Fruit fly (Drosophila melanogaster) whole organism, prepupa: ENCODE data around the gene Tim8.
A peak's percentile ranks its signal among the peaks of the same experiment; 100 is the strongest.

ENCODE experiments used
- Blimp-1 ChIP-seq: fragments of 200-800 bp; sonication (Bioruptor generic); optimal IDR thresholded peaks from 3 replicates; lab custom pipeline; 2017; ENCODE audit warnings: missing biosample characterization, missing genetic modification characterization, mild to moderate bottlenecking, moderate library complexity, missing genetic modification reagents
- CG10631 ChIP-seq: fragments of 200-800 bp; sonication (Bioruptor generic); optimal IDR thresholded peaks from 2 replicates; lab custom pipeline; 2016; ENCODE audit warnings: missing biosample characterization, missing genetic modification characterization
- CG10669 ChIP-seq: fragments of 200-800 bp; sonication (Bioruptor generic); optimal IDR thresholded peaks from 3 replicates; lab custom pipeline; 2018; ENCODE audit warnings: missing biosample characterization, mild to moderate bottlenecking, missing genetic modification characterization, moderate library complexity
- CG11762 ChIP-seq: fragments of 200-800 bp; sonication (Bioruptor generic); optimal IDR thresholded peaks from 3 replicates; lab custom pipeline; 2016; ENCODE audit warnings: missing biosample characterization, missing genetic modification characterization; ENCODE audit not compliant: insufficient read depth
- CG11902 ChIP-seq: fragments of 200-800 bp; sonication (Bioruptor generic); optimal IDR thresholded peaks from 3 replicates; lab custom pipeline; 2016; ENCODE audit warnings: missing biosample characterization, missing genetic modification characterization
- CG15336 ChIP-seq: fragments of 200-800 bp; sonication (Bioruptor generic); IDR thresholded peaks from 2 replicates; pipeline ENCODE4 v1.3.6; 2022; ENCODE audit warnings: missing biosample characterization, missing genetic modification characterization
- CG1621 ChIP-seq: fragments of 200-800 bp; sonication (Bioruptor generic); optimal IDR thresholded peaks from 3 replicates; lab custom pipeline; 2018; ENCODE audit warnings: missing biosample characterization, mild to moderate bottlenecking, missing genetic modification characterization
- CG3032 ChIP-seq: fragments of 200-800 bp; optimal IDR thresholded peaks from 2 replicates; lab custom pipeline; 2019; ENCODE audit warnings: missing biosample characterization, mild to moderate bottlenecking, missing genetic modification characterization, moderate library complexity
- CG31627 ChIP-seq: fragments of 200-800 bp; sonication (Bioruptor generic); optimal IDR thresholded peaks from 3 replicates; lab custom pipeline; 2016; ENCODE audit warnings: missing biosample characterization, missing genetic modification characterization
- CG32006 ChIP-seq: fragments of 200-800 bp; sonication (Bioruptor generic); optimal IDR thresholded peaks from 3 replicates; lab custom pipeline; 2017; ENCODE audit warnings: missing biosample characterization, mild to moderate bottlenecking, missing genetic modification characterization
- CG34406 ChIP-seq: fragments of 200-800 bp; sonication (Bioruptor generic); optimal IDR thresholded peaks from 3 replicates; lab custom pipeline; 2016; ENCODE audit warnings: missing biosample characterization, missing genetic modification characterization
- CG3919 ChIP-seq: fragments of 200-800 bp; sonication (Bioruptor generic); optimal IDR thresholded peaks from 3 replicates; lab custom pipeline; 2016; ENCODE audit warnings: missing biosample characterization, missing genetic modification characterization
- CG4318 ChIP-seq: fragments of 200-800 bp; sonication (Bioruptor generic); optimal IDR thresholded peaks from 3 replicates; lab custom pipeline; 2017; ENCODE audit warnings: missing biosample characterization, mild to moderate bottlenecking, missing genetic modification characterization
- CG6163 ChIP-seq: fragments of 200-800 bp; sonication (Bioruptor generic); IDR thresholded peaks from 3 replicates; pipeline ENCODE4 v1.3.6; 2022; ENCODE audit warnings: missing biosample characterization, missing genetic modification characterization
- CG6276 ChIP-seq: fragments of 200-800 bp; sonication (Bioruptor generic); optimal IDR thresholded peaks from 2 replicates; lab custom pipeline; 2017; ENCODE audit warnings: missing biosample characterization, mild to moderate bottlenecking, missing genetic modification characterization
- CG8119 ChIP-seq: fragments of 200-800 bp; sonication (Bioruptor generic); IDR thresholded peaks from 3 replicates; pipeline ENCODE4 v1.3.6; 2022; ENCODE audit warnings: missing biosample characterization, missing genetic modification characterization
- CG8319 ChIP-seq: fragments of 200-800 bp; sonication (Bioruptor generic); optimal IDR thresholded peaks from 3 replicates; lab custom pipeline; 2016; ENCODE audit warnings: missing biosample characterization, missing genetic modification characterization
- CG9139 ChIP-seq: fragments of 200-800 bp; sonication (Bioruptor generic); optimal IDR thresholded peaks from 3 replicates; lab custom pipeline; 2017; ENCODE audit warnings: missing biosample characterization, mild to moderate bottlenecking, missing genetic modification characterization
- Eip78C ChIP-seq: fragments of 200-800 bp; sonication (Bioruptor generic); peaks from one replicate; lab custom pipeline; 2016; ENCODE audit warnings: missing biosample characterization, missing genetic modification characterization
- Eip93F ChIP-seq: fragments of 200-800 bp; sonication (Bioruptor generic); optimal IDR thresholded peaks from 2 replicates; lab custom pipeline; 2016; ENCODE audit warnings: missing biosample characterization, mild to moderate bottlenecking, missing genetic modification characterization
- Ets96B ChIP-seq: fragments of 200-800 bp; optimal IDR thresholded peaks from 2 replicates; lab custom pipeline; 2019; ENCODE audit warnings: missing biosample characterization, mild to moderate bottlenecking, missing genetic modification characterization, moderate library complexity
- Hr38 ChIP-seq: sonication (Bioruptor generic); optimal IDR thresholded peaks from 2 replicates; lab custom pipeline; 2016; ENCODE audit warnings: missing biosample characterization, missing genetic modification characterization
- Hr39 ChIP-seq: fragments of 200-800 bp; sonication (Bioruptor generic); optimal IDR thresholded peaks from 2 replicates; lab custom pipeline; 2016; ENCODE audit warnings: missing biosample characterization, missing genetic modification characterization
- Hr4 ChIP-seq: fragments of 200-800 bp; sonication (Bioruptor generic); optimal IDR thresholded peaks from 3 replicates; lab custom pipeline; 2016; ENCODE audit warnings: missing biosample characterization, missing genetic modification characterization
- Lpt ChIP-seq: fragments of 200-800 bp; sonication (Bioruptor generic); optimal IDR thresholded peaks from 3 replicates; lab custom pipeline; 2016; ENCODE audit warnings: missing biosample characterization, missing genetic modification characterization
- Met ChIP-seq: fragments of 200-800 bp; sonication (Bioruptor generic); optimal IDR thresholded peaks from 3 replicates; lab custom pipeline; 2016; ENCODE audit warnings: missing biosample characterization, missing genetic modification characterization
- OdsH ChIP-seq: fragments of 200-800 bp; sonication (Bioruptor generic); optimal IDR thresholded peaks from 3 replicates; lab custom pipeline; 2016; ENCODE audit warnings: missing biosample characterization, missing genetic modification characterization
- Sox102F ChIP-seq: fragments of 200-800 bp; sonication (Bioruptor generic); optimal IDR thresholded peaks from 2 replicates; lab custom pipeline; 2016; ENCODE audit warnings: missing biosample characterization, mild to moderate bottlenecking, missing genetic modification characterization
- Sox15 ChIP-seq: fragments of 200-800 bp; sonication (Bioruptor generic); optimal IDR thresholded peaks from 3 replicates; lab custom pipeline; 2016; ENCODE audit warnings: missing biosample characterization, missing genetic modification characterization
- achi ChIP-seq: fragments of 200-800 bp; sonication (Bioruptor generic); optimal IDR thresholded peaks from 3 replicates; lab custom pipeline; 2016; ENCODE audit warnings: missing biosample characterization, missing genetic modification characterization
- acj6 ChIP-seq: fragments of 200-800 bp; sonication (Bioruptor generic); optimal IDR thresholded peaks from 3 replicates; lab custom pipeline; 2016; ENCODE audit warnings: missing biosample characterization, missing genetic modification characterization
- cyc ChIP-seq: fragments of 200-800 bp; sonication (Bioruptor generic); optimal IDR thresholded peaks from 3 replicates; lab custom pipeline; 2016; ENCODE audit warnings: missing biosample characterization, missing genetic modification characterization
- dsx ChIP-seq: fragments of 200-800 bp; optimal IDR thresholded peaks from 3 replicates; lab custom pipeline; 2019; ENCODE audit warnings: missing biosample characterization, mild to moderate bottlenecking, missing genetic modification characterization, moderate library complexity; ENCODE audit not compliant: poor library complexity, severe bottlenecking
- eg ChIP-seq: fragments of 200-800 bp; sonication (Bioruptor generic); IDR thresholded peaks from 3 replicates; pipeline ENCODE4 v1.3.6; 2022; ENCODE audit warnings: missing biosample characterization, missing genetic modification characterization
- esn ChIP-seq: fragments of 200-800 bp; sonication (Bioruptor generic); optimal IDR thresholded peaks from 2 replicates; lab custom pipeline; 2016; ENCODE audit warnings: missing biosample characterization, mild to moderate bottlenecking, missing genetic modification characterization, moderate library complexity
- fd59A ChIP-seq: fragments of 200-800 bp; sonication (Bioruptor generic); optimal IDR thresholded peaks from 2 replicates; lab custom pipeline; 2017; ENCODE audit warnings: missing biosample characterization, mild to moderate bottlenecking, missing genetic modification characterization, missing genetic modification reagents
- fd85E ChIP-seq: fragments of 200-800 bp; sonication (Bioruptor generic); optimal IDR thresholded peaks from 3 replicates; lab custom pipeline; 2016; ENCODE audit warnings: missing biosample characterization, missing genetic modification characterization
- fkh ChIP-seq: fragments of 200-800 bp; sonication (Bioruptor generic); optimal IDR thresholded peaks from 3 replicates; lab custom pipeline; 2017; ENCODE audit warnings: missing biosample characterization, mild to moderate bottlenecking, missing genetic modification characterization, moderate library complexity
- lz ChIP-seq: fragments of 200-800 bp; sonication (Bioruptor generic); optimal IDR thresholded peaks from 3 replicates; lab custom pipeline; 2016; ENCODE audit warnings: missing biosample characterization, missing genetic modification characterization
- net ChIP-seq: fragments of 200-800 bp; sonication (Bioruptor generic); optimal IDR thresholded peaks from 3 replicates; lab custom pipeline; 2016; ENCODE audit warnings: missing biosample characterization, missing genetic modification characterization
- salr ChIP-seq, 2 experiments: fragments of 200-800 bp; sonication (Bioruptor generic); optimal IDR thresholded peaks; 3 replicates each; lab custom pipeline; 2016 to 2018; ENCODE audit warnings: missing biosample characterization in 2 of 2, missing genetic modification characterization in 2 of 2, mild to moderate bottlenecking in 1 of 2
- spab ChIP-seq: fragments of 200-800 bp; sonication (Bioruptor generic); optimal IDR thresholded peaks from 2 replicates; lab custom pipeline; 2017; ENCODE audit warnings: missing biosample characterization, mild to moderate bottlenecking, missing genetic modification characterization, missing genetic modification reagents
- svp ChIP-seq: fragments of 200-800 bp; sonication (Bioruptor generic); peaks from one replicate; lab custom pipeline; 2016; ENCODE audit warnings: missing biosample characterization, missing genetic modification characterization
- topi ChIP-seq: fragments of 200-800 bp; sonication (Bioruptor generic); optimal IDR thresholded peaks from 3 replicates; lab custom pipeline; 2016; ENCODE audit warnings: missing biosample characterization, missing genetic modification characterization
- vri ChIP-seq: fragments of 200-800 bp; sonication (Bioruptor generic); optimal IDR thresholded peaks from 3 replicates; lab custom pipeline; 2016; ENCODE audit warnings: missing biosample characterization, mild to moderate bottlenecking, missing genetic modification characterization

Tim8 gene

DNA sequence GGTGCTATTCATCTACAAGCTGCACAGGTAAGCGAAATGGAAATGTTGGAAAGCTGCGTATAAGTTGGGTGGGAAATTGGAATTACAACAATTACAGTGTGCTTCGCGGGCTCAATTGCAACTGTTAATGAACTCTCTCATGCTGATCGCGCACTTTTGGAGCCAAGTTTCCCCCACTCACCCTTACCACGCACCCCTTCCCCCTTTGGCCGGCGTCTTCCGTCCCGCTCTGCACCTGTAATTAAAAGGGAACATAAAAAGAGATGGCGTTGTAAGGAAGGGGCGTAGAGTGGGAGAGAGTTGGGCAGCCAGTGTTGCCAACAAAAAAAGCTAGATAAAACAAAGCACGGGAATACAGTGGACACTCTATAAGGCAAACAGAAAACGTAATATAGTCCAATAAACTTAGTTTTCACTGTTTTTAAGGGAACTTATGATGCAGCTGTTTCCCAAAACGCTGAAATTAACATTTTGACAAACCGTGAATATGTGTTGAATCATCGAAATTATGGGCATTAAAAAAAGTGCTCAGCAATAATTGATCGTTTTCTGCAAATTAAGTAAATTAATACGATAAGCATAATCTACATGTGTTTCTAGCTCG lies 27.4 kb upstream of the Tim8 start (continued):
- TF ChIP-seq svp (peak; percentile 74), CG10631 (GFP tag; lab: Kevin White, UChicago) (peak; percentile 14), salr (GFP tag; optimal IDR thresholded peaks at IDR 0.05; lab: Kevin White, UChicago) (peak in 1 of 2 experiments; percentile 15), CG3919 (GFP tag; lab: Kevin White, UChicago) (peak; percentile 52), CG6163 (GFP tag; lab: Robert Waterston, UW) (peak; percentile 35; the same call in 1 of the 3 replicates), achi (GFP tag; lab: Kevin White, UChicago) (peak; percentile 43), topi (GFP tag; lab: Kevin White, UChicago) (peak; percentile 26), Met (peak; percentile 4), Sox15 (GFP tag; lab: Kevin White, UChicago) (peak; percentile 5), Hr38 (GFP tag; lab: Kevin White, UChicago) (no peak), CG10669 (GFP tag; lab: Kevin White, UChicago) (no peak), Eip78C (peak; percentile 63), esn (peak; percentile 28)

DNA sequence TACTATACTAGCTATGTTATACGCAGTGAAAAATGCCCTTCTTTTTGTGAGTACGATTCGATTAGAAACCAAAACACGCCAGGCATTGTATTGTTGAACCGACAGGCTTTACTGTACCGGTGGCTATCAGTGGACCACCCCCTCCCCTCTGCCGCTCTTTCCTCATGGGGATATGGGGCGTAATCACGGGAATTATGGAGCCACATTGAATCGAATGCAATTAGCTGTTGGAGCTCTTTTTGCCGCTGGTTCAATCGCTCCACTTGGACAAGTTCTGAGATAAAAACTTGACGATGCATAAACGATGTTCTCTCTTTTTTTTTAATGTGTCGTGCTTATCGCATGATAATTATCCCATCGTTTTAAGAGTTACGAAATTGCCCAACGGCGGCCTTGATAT lies 26.1 kb upstream of the Tim8 start:
- no peak for TF ChIP-seq Hr4 (GFP tag; lab: Kevin White, UChicago)
- TF ChIP-seq CG6276 (GFP tag; lab: Kevin White, UChicago): no peak
- no peak for TF ChIP-seq Sox15 (GFP tag; lab: Kevin White, UChicago)
- no peak for TF ChIP-seq lz (GFP tag; lab: Kevin White, UChicago)
- peak; percentile 66 for TF ChIP-seq svp
- TF ChIP-seq dsx (GFP tag; lab: Kevin White, UChicago): no peak
- TF ChIP-seq CG4318: no peak
- TF ChIP-seq Ets96B (tag; lab: Kevin White, UChicago): no peak
- no peak for TF ChIP-seq Blimp-1 (GFP tag; lab: Kevin White, UChicago)
- TF ChIP-seq acj6 (GFP tag; lab: Kevin White, UChicago): no peak
- TF ChIP-seq fd85E (GFP tag; lab: Kevin White, UChicago): no peak
- no peak for TF ChIP-seq CG3919 (GFP tag; lab: Kevin White, UChicago)
- TF ChIP-seq Lpt (GFP tag; lab: Kevin White, UChicago): no peak
- no peak for TF ChIP-seq Hr38 (GFP tag; lab: Kevin White, UChicago)
- TF ChIP-seq CG10669 (GFP tag; lab: Kevin White, UChicago): no peak
- no peak for TF ChIP-seq CG11902
- no peak for TF ChIP-seq CG31627 (GFP tag; lab: Kevin White, UChicago)
- no peak for TF ChIP-seq spab (GFP tag; lab: Kevin White, UChicago)
- TF ChIP-seq fkh (GFP tag; lab: Kevin White, UChicago): no peak
- no peak for TF ChIP-seq CG11762 (GFP tag; lab: Kevin White, UChicago)
- no peak for TF ChIP-seq Hr39
- TF ChIP-seq CG9139 (GFP tag; lab: Kevin White, UChicago): no peak
- TF ChIP-seq CG15336 (GFP tag; lab: Robert Waterston, UW): no peak
- TF ChIP-seq fd59A: no peak
- no peak for TF ChIP-seq CG3032 (tag; lab: Kevin White, UChicago)
- peak; percentile 69 for TF ChIP-seq vri (GFP tag; lab: Kevin White, UChicago)
- TF ChIP-seq eg (GFP tag; lab: Robert Waterston, UW): no peak
- TF ChIP-seq achi (GFP tag; lab: Kevin White, UChicago): no peak
- TF ChIP-seq CG8119 (GFP tag; lab: Robert Waterston, UW): no peak
- no peak for TF ChIP-seq CG34406 (GFP tag; lab: Kevin White, UChicago)
- TF ChIP-seq salr (GFP tag; optimal IDR thresholded peaks at IDR 0.05; lab: Kevin White, UChicago): no peak
- no peak for TF ChIP-seq CG1621
- TF ChIP-seq CG8319: no peak
- TF ChIP-seq Eip93F (GFP tag; lab: Kevin White, UChicago): no peak
- TF ChIP-seq topi (GFP tag; lab: Kevin White, UChicago): no peak
- TF ChIP-seq Eip78C: peak; percentile 39
- TF ChIP-seq CG32006 (GFP tag; lab: Kevin White, UChicago): peak; percentile 11
- TF ChIP-seq net (GFP tag; lab: Kevin White, UChicago): no peak
- no peak for TF ChIP-seq Sox102F
- TF ChIP-seq cyc (GFP tag; lab: Kevin White, UChicago): no peak
- TF ChIP-seq OdsH (GFP tag; lab: Kevin White, UChicago): no peak
- 0 out of 3 replicates have a peak, but pooled peaks have one; percentile 27 for TF ChIP-seq CG6163 (GFP tag; lab: Robert Waterston, UW)
